Worm (Caenorhabditis elegans) whole organism, L4/young adult: ENCODE results near the gene snr-1.

ENCODE experiments used
- W03F9.2 ChIP-seq: fragments of 150-350 bp; optimal IDR thresholded peaks from 2 replicates; lab custom pipeline; 2014; ENCODE audit warnings: missing biosample characterization, missing genetic modification characterization
- dao-5 ChIP-seq: sonication (generic microtip); optimal IDR thresholded peaks from 2 replicates; lab custom pipeline; 2016; ENCODE audit warnings: missing genotype, missing genetic modification characterization, moderate library complexity, missing compliant biosample characterization

- TF ChIP-seq dao-5 (tag; lab: Kevin White, UChicago) (no peak), W03F9.2 (tag; lab: Kevin White, UChicago) (no peak)
Observed at ce11 chrIV:17121058-17121773, 33.4 kb downstream of the snr-1 start.
